Worm (Caenorhabditis elegans) whole organism, L3 larva: Measurements from ENCODE around the gene txt-10.

Experiments
- R02D3.7 ChIP-seq: fragments of 150-350 bp; optimal IDR thresholded peaks from 2 replicates; lab custom pipeline; 2014; ENCODE audit warnings: missing biosample characterization, missing genetic modification characterization
- ZK546.5 ChIP-seq: sonication (generic microtip); optimal IDR thresholded peaks from 2 replicates; lab custom pipeline; 2017; ENCODE audit warnings: missing biosample characterization, missing genetic modification characterization
- aly-2 ChIP-seq: fragments of 150-350 bp; optimal IDR thresholded peaks from 2 replicates; lab custom pipeline; 2014; ENCODE audit warnings: missing biosample characterization, missing genetic modification characterization
- ceh-28 ChIP-seq: fragments of 150-350 bp; optimal IDR thresholded peaks from 2 replicates; lab custom pipeline; 2014; ENCODE audit warnings: missing biosample characterization, missing genetic modification reagents, missing genetic modification characterization
- ceh-82 ChIP-seq: fragments of 150-350 bp; optimal IDR thresholded peaks from 2 replicates; lab custom pipeline; 2014; ENCODE audit warnings: missing biosample characterization, missing genetic modification characterization
- ceh-9 ChIP-seq: sonication (generic microtip); optimal IDR thresholded peaks from 2 replicates; lab custom pipeline; 2018; ENCODE audit warnings: missing biosample characterization, missing genetic modification characterization
- daf-12 ChIP-seq: fragments of 150-350 bp; optimal IDR thresholded peaks from 2 replicates; lab custom pipeline; 2014; ENCODE audit warnings: missing biosample characterization, missing genetic modification reagents, missing genetic modification characterization
- egl-5 ChIP-seq: fragments of 150-350 bp; optimal IDR thresholded peaks from 2 replicates; lab custom pipeline; 2017; ENCODE audit warnings: missing biosample characterization, missing genetic modification reagents, missing genetic modification characterization, inconsistent platforms
- elt-1 ChIP-seq: fragments of 150-350 bp; optimal IDR thresholded peaks from 2 replicates; lab custom pipeline; 2014; ENCODE audit warnings: missing biosample characterization, missing genetic modification characterization
- elt-2 ChIP-seq: sonication (generic microtip); optimal IDR thresholded peaks from 2 replicates; lab custom pipeline; 2016; ENCODE audit warnings: missing genetic modification reagents, mild to moderate bottlenecking, missing genetic modification characterization, missing compliant biosample characterization
- elt-3 ChIP-seq, 3 experiments: fragments of 150-350 bp in 1 of 3; sonication (generic microtip) in 2 of 3; optimal IDR thresholded peaks; 2 replicates in 2 of 3; 4 replicates in 1 of 3; lab custom pipeline; 2014 to 2017; ENCODE audit warnings: missing biosample characterization in 3 of 3, missing genetic modification characterization in 3 of 3
- eor-1 ChIP-seq, 2 experiments: fragments of 150-350 bp; optimal IDR thresholded peaks; 2 replicates each; lab custom pipeline; 2014 to 2018; ENCODE audit warnings: missing biosample characterization in 2 of 2, missing genetic modification characterization in 2 of 2
- fkh-10 ChIP-seq: sonication (generic microtip); optimal IDR thresholded peaks from 2 replicates; lab custom pipeline; 2017; ENCODE audit warnings: missing biosample characterization, missing genetic modification reagents, missing genetic modification characterization
- fkh-2 ChIP-seq: fragments of 150-350 bp; optimal IDR thresholded peaks from 2 replicates; lab custom pipeline; 2014; ENCODE audit warnings: missing biosample characterization, missing genetic modification reagents, missing genetic modification characterization
- jun-1 ChIP-seq: fragments of 150-350 bp; optimal IDR thresholded peaks from 2 replicates; lab custom pipeline; 2014; ENCODE audit warnings: missing biosample characterization, missing genetic modification reagents, missing genetic modification characterization
- lin-15B ChIP-seq: fragments of 150-350 bp; optimal IDR thresholded peaks from 2 replicates; lab custom pipeline; 2014; ENCODE audit warnings: missing biosample characterization, missing genetic modification characterization
- lsy-12 ChIP-seq: sonication (generic microtip); optimal IDR thresholded peaks from 2 replicates; lab custom pipeline; 2016; ENCODE audit warnings: mild to moderate bottlenecking, missing genetic modification characterization, missing compliant biosample characterization
- mml-1 ChIP-seq: fragments of 150-350 bp; sonication (generic microtip); optimal IDR thresholded peaks from 3 replicates; lab custom pipeline; 2014; ENCODE audit warnings: missing biosample characterization, missing genetic modification characterization
- nfya-1 ChIP-seq: sonication (generic microtip); optimal IDR thresholded peaks from 2 replicates; lab custom pipeline; 2017; ENCODE audit warnings: missing genetic modification characterization, mild to moderate bottlenecking, missing compliant biosample characterization, antibody characterized with exemption, moderate library complexity; ENCODE audit not compliant: insufficient read depth
- nhr-11 ChIP-seq: fragments of 150-350 bp; optimal IDR thresholded peaks from 2 replicates; lab custom pipeline; 2014; ENCODE audit warnings: missing biosample characterization, missing genetic modification characterization
- nhr-12 ChIP-seq: fragments of 150-350 bp; optimal IDR thresholded peaks from 2 replicates; lab custom pipeline; 2014; ENCODE audit warnings: missing biosample characterization, missing genetic modification characterization
- nhr-23 ChIP-seq: fragments of 150-350 bp; optimal IDR thresholded peaks from 2 replicates; lab custom pipeline; 2014; ENCODE audit warnings: missing biosample characterization, missing genetic modification reagents, missing genetic modification characterization
- nhr-25 ChIP-seq: sonication (generic microtip); optimal IDR thresholded peaks from 2 replicates; lab custom pipeline; 2017; ENCODE audit warnings: missing biosample characterization, missing genetic modification characterization
- nhr-28 ChIP-seq: fragments of 150-350 bp; optimal IDR thresholded peaks from 2 replicates; lab custom pipeline; 2014; ENCODE audit warnings: missing biosample characterization, missing genetic modification characterization
- nhr-43 ChIP-seq: sonication (generic microtip); optimal IDR thresholded peaks from 2 replicates; lab custom pipeline; 2016; ENCODE audit warnings: mild to moderate bottlenecking, missing genetic modification characterization, missing compliant biosample characterization; ENCODE audit not compliant: poor library complexity, severe bottlenecking
- nhr-67 ChIP-seq: fragments of 150-350 bp; optimal IDR thresholded peaks from 2 replicates; lab custom pipeline; 2014; ENCODE audit warnings: missing biosample characterization, missing genetic modification characterization
- nhr-76 ChIP-seq: fragments of 150-350 bp; sonication (generic microtip); optimal IDR thresholded peaks from 5 replicates; lab custom pipeline; 2014; ENCODE audit warnings: missing biosample characterization, missing genetic modification characterization
- pha-4 ChIP-seq: fragments of 150-350 bp; optimal IDR thresholded peaks from 2 replicates; lab custom pipeline; 2014; ENCODE audit warnings: missing biosample characterization, missing genetic modification reagents, missing genetic modification characterization
- pqm-1 ChIP-seq: fragments of 150-350 bp; optimal IDR thresholded peaks from 2 replicates; lab custom pipeline; 2017; ENCODE audit warnings: missing biosample characterization, missing genetic modification characterization, inconsistent platforms
- skn-1 ChIP-seq: fragments of 150-350 bp; optimal IDR thresholded peaks from 2 replicates; lab custom pipeline; 2014; ENCODE audit warnings: missing biosample characterization, missing genetic modification characterization
- snpc-4 ChIP-seq: fragments of 150-350 bp; optimal IDR thresholded peaks from 2 replicates; lab custom pipeline; 2014; ENCODE audit warnings: missing biosample characterization, missing genetic modification characterization
- tbx-2 ChIP-seq: sonication (generic microtip); optimal IDR thresholded peaks from 2 replicates; lab custom pipeline; 2016; ENCODE audit warnings: mild to moderate bottlenecking, missing genetic modification characterization, missing compliant biosample characterization
- unc-39 ChIP-seq: sonication (generic microtip); optimal IDR thresholded peaks from 4 replicates; lab custom pipeline; 2017; ENCODE audit warnings: missing biosample characterization, missing genetic modification characterization
- unc-62 ChIP-seq: fragments of 150-350 bp; sonication (generic microtip); optimal IDR thresholded peaks from 4 replicates; lab custom pipeline; 2014; ENCODE audit warnings: missing biosample characterization, missing genetic modification reagents, missing genetic modification characterization
- ztf-11 ChIP-seq: fragments of 150-350 bp; optimal IDR thresholded peaks from 2 replicates; lab custom pipeline; 2014; ENCODE audit warnings: missing biosample characterization, missing genetic modification characterization

txt-10 gene

DNA sequence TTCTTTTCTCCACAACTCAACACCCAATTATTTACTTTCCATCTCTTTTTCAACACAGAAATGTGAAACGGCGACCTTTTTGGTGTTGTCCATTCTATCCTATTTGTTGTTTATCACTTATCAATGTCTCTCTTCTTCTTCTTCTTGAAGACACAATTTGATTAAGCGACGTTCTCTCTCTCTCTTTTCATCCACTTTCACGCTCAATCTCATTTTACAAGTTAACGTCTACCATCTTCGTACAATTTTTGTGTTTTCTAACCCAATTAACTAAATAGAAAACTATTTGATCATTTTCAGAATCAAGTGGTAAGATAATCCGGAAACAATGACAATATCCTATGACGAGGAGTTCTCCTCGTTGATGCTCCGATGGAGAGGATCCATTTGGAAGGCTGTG, 25.1 kb upstream of the txt-10 start, which contains the start of gene best-14:
Gene best-14, plus strand, starts transcription at position 301 of the 400 bp plus-strand sequence.
- TF ChIP-seq ceh-82 (tag; lab: Kevin White, UChicago) (no peak), nhr-23 (no peak), lsy-12 (no peak), nhr-28 (no peak), nhr-43 (tag; lab: Kevin White, UChicago) (no peak), fkh-10 (GFP tag; lab: Kevin White, UChicago) (no peak), nhr-11 (tag; lab: Kevin White, UChicago) (no peak), skn-1 (tag; lab: Kevin White, UChicago) (no peak), ceh-28 (tag; lab: Kevin White, UChicago) (no peak), lin-15B (tag; lab: Kevin White, UChicago) (no peak), nfya-1 (tag; lab: Kevin White, UChicago) (no peak)

DNA sequence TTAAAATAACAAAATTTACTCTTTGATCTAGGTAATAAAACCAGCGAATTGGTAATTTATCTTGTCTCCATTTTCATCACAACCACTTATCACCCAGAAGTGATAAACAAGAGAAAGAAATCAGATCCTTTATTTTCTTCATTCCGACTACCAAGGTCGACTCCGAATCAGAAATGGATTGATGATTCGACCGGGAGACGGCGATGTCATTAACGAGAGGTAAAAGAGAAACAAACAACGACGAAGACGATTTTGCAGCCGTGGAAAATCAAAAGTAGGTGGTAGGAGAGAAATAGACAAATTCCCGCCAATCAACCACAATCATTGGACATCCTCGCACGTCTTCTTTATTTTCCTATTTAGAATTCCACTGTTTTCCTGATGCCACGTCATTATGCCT, 24.5 kb upstream of the txt-10 start:
- TF ChIP-seq elt-3 (tag; optimal IDR thresholded peaks at IDR 0.05; lab: Kevin White, UChicago) = peak in 1 of 3 experiments; percentile 55
- peak; percentile 24 for TF ChIP-seq nhr-25 (tag; lab: Kevin White, UChicago)
- TF ChIP-seq nhr-23 = peak; percentile 40
- TF ChIP-seq R02D3.7 (tag; lab: Kevin White, UChicago) = no peak

DNA sequence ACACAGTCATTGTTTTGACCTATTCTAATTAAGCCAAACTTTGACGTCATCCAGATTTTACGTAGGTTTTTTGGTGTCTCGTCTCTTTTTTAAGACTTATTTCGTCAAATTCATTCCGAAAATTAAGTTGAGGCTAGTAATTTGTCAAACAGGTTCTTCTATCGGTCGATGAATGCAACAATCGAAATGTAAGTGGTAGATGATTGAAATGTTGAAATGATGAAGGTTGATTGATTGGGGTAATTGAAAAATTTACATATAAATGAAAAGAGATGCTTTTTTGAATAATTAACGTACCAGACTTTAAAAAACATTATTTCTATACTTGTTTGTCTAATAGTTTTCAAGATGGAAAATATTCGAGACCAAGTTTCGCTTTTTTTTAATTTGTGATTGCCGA, 23.7 kb upstream of the txt-10 start:
- TF ChIP-seq nhr-11 (tag; lab: Kevin White, UChicago) (no peak), nhr-76 (no peak), jun-1 (tag; lab: Kevin White, UChicago) (no peak), ceh-9 (tag; lab: Kevin White, UChicago) (no peak), pqm-1 (tag; lab: Kevin White, UChicago) (no peak), unc-62 (GFP tag; lab: Kevin White, UChicago) (no peak), elt-3 (tag; optimal IDR thresholded peaks at IDR 0.05; lab: Kevin White, UChicago) (no peak), eor-1 (tag; optimal IDR thresholded peaks at IDR 0.05; lab: Kevin White, UChicago) (no peak), nhr-43 (tag; lab: Kevin White, UChicago) (no peak), daf-12 (tag; lab: Kevin White, UChicago) (no peak), elt-2 (tag; lab: Kevin White, UChicago) (no peak), nhr-67 (no peak), egl-5 (tag; lab: Kevin White, UChicago) (no peak), nfya-1 (tag; lab: Kevin White, UChicago) (no peak), unc-39 (no peak), elt-1 (tag; lab: Kevin White, UChicago) (no peak), lsy-12 (no peak)

DNA sequence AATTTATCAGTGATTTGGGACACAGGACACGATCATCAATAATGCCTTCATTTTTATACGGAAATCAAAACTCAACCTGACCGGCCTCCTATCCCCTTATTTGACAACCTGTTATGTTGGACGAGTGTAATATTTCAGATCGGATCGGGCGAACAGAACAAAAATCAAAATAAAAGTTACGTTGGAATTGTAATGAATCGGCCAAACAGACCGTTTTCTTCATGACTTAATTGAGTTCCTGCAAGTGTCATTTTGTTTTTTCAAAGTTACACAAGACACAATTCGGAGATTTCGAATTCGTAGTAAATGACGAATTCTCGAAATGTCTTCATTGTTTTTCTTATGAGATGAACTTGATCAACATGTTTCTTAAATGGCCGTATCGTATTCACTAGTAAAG, 22.6 kb upstream of the txt-10 start, which contains the start of gene F32G8.3:
Gene F32G8.3, minus strand, starts transcription at position 101 of the 400 bp plus-strand sequence.
- TF ChIP-seq fkh-2 (tag; lab: Kevin White, UChicago) (no peak), nhr-12 (tag; lab: Kevin White, UChicago) (no peak), eor-1 (tag; optimal IDR thresholded peaks at IDR 0.05; lab: Kevin White, UChicago) (no peak), nhr-67 (no peak)

DNA sequence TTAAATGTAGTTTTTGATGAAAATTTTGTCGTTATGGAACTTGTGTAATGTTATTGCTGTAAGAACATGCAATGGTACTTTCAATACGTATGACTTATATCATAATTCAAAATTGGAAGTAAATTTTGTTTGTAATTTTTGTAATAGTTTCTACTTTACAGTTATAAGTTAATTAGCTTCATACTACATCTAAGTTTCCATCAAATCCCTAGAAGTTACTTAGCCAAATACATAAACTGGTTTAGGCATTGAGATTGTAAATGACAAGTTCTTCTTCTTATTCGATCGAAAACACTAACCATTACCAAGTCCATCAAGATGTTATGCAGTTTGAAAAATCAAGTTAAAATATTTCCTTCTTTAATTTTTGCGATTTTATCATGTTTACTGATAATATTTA, 17.1 kb upstream of the txt-10 start, which contains the start of gene F32G8.2:
Gene F32G8.2, plus strand, starts transcription at position 301 of the 400 bp plus-strand sequence.
- TF ChIP-seq elt-2 (tag; lab: Kevin White, UChicago) = no peak
- no peak for TF ChIP-seq fkh-2 (tag; lab: Kevin White, UChicago)
- TF ChIP-seq nhr-28 = no peak
- no peak for TF ChIP-seq nhr-12 (tag; lab: Kevin White, UChicago)
- TF ChIP-seq nhr-76 = no peak
- no peak for TF ChIP-seq lsy-12
- no peak for TF ChIP-seq snpc-4 (tag; lab: Kevin White, UChicago)
- TF ChIP-seq ZK546.5 (tag; lab: Kevin White, UChicago) = no peak
- no peak for TF ChIP-seq aly-2 (tag; lab: Kevin White, UChicago)
- no peak for TF ChIP-seq ceh-28 (tag; lab: Kevin White, UChicago)
- TF ChIP-seq pha-4 (tag; lab: Kevin White, UChicago) = no peak
- no peak for TF ChIP-seq pqm-1 (tag; lab: Kevin White, UChicago)
- no peak for TF ChIP-seq tbx-2 (tag; lab: Kevin White, UChicago)
- no peak for TF ChIP-seq nhr-67
- TF ChIP-seq mml-1 (tag; lab: Kevin White, UChicago) = no peak
- no peak for TF ChIP-seq ztf-11 (tag; lab: Kevin White, UChicago)
- no peak for TF ChIP-seq unc-39
- no peak for TF ChIP-seq nhr-11 (tag; lab: Kevin White, UChicago)
- TF ChIP-seq, all 47 proteins: peak for 0
